Fruit fly (Drosophila melanogaster) whole organism, larva: ENCODE measurements around the gene CG3868.

Experiments
- noc ChIP-seq: fragments of 200-800 bp; sonication (Bioruptor generic); optimal IDR thresholded peaks from 3 replicates; lab custom pipeline; 2019; ENCODE audit warnings: missing biosample characterization, mild to moderate bottlenecking, missing genetic modification characterization, moderate library complexity

The CG3868 gene

dm6 chr3L:14402632-14403031 is at the start of gene CG3868:
Gene CG3868 (minus strand): TSS chr3L:14402725.
- peak; percentile 16 for TF ChIP-seq noc (tag; lab: Kevin White, UChicago)

DNA sequence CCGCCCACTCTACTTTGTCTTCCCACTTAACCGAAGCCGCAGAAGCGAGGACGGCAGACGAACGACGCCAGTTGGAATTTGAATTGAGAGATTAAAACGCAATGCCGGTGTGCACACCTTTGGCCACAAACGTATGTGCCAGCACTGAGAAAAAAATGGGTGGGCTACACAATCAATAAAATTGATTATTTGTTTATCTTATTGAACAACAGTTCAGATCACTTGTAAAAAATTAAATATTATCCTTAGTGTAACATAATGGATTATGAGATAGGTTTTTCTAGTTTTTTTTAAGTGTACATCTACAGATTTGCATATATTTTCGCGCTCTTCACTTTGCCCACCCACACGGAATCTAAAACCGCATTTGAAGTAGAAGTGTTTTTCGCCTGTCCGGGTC is 49.0 kb upstream of the CG3868 start:
- TF ChIP-seq noc (tag; lab: Kevin White, UChicago) = no peak

- TF ChIP-seq noc (tag; lab: Kevin White, UChicago) = no peak
Measured at dm6 chr3L:14450347-14450926, 47.9 kb upstream of the CG3868 start.

DNA sequence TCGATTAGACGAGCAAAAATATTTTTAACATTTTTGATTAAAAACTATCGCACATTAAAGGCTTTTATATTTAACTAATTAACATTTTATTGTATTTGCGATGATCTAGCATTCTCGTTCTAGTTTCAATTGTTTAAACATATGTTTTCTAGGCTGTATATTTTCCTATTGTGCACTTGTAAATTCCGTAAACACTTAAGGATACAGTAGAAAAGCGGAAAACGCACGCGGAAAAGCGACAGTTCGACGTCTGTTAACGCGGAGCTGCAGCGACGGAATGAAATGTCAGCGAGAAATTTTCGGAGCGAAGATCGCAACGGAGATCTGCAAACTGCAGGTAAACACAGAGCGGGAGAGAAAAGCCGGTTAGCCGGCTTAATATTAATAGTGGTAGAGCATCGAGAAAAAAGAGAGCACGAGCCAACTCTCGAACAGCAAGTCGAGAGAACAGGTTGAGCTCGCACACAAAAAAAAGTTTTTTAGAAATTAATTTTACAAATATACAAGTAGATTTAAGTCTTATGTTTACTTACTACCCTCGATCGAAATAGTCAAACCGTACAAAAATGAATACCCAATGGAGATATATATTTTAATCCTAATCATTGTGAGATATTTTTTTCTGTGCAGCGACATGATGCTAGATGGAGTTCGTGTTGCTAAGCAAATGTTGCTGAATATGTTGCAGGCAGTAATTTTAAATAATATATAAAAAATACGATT is 46.0 kb upstream of the CG3868 start:
- TF ChIP-seq noc (tag; lab: Kevin White, UChicago) = no peak

dm6 chr3L:14447374-14447773 is 44.8 kb upstream of the CG3868 start:
- TF ChIP-seq noc (tag; lab: Kevin White, UChicago) = no peak

- TF ChIP-seq noc (tag; lab: Kevin White, UChicago) = no peak
Measured at dm6 chr3L:14446874-14447273, 44.3 kb upstream of the CG3868 start.

DNA sequence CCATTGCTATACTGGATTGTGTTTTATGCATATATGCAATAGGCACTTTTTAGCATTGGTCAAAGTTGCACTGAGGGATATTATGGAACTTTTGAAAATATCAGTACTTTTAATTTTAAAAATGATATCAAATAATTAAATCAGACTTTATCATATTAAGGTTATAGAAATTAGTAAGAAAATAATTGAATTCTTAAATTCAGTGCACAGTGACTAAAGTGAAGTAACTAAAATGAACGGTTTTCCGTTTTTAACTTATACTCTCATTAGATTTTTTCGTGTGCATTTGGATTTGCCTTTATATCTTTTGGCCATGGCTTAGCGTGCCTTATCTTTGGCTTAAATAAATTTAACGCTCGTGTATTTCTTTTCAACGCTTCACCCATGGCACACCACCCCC is 38.1 kb upstream of the CG3868 start:
- TF ChIP-seq noc (tag; lab: Kevin White, UChicago) = no peak

dm6 chr3L:14432252-14432651 is 29.7 kb upstream of the CG3868 start:
- TF ChIP-seq noc (tag; lab: Kevin White, UChicago) = no peak

- TF ChIP-seq noc (tag; lab: Kevin White, UChicago) = no peak
Measured at dm6 chr3L:14428958-14429357, 26.4 kb upstream of the CG3868 start.

DNA sequence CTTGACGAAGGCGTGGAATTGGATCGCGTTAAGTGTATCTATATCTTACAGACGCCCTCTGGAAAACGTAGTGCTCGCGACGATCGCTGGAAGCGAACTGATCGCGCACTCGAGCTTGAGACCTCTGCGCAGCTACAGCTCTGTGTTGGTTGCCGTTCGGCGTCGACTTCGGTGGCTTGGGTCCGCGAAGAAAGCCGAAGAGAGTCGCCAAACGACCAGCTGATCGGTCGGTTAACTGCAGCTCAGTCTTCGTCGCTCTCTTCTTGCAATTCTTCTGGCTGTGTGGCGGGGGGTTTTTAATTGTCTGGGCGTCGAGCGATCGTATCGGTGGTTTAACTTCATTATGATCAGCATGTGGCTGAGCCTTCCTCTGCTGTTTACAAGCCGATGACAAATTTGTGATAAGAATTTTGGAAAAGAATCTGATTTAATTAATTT is 24.8 kb upstream of the CG3868 start:
- TF ChIP-seq noc (tag; lab: Kevin White, UChicago) = no peak

DNA sequence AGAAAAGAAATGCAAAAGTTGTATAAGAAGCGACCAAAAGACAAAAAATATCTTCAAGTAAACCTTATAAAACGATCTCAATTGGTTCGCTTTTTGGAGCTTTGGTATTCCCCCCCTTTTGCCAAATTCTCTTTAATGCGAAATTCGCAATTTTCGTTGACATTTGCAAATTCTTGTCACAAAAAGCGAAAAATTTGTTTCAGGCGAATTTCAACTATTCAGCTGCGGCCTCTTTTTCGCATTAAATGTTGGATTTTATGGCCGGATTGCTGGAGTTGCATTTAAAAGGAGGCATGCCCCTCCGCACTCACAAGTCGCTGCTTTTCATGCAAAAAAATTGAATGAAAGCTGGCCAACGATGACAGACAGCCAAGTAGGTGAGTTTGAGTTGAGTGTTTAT is 22.6 kb upstream of the CG3868 start:
- TF ChIP-seq noc (tag; lab: Kevin White, UChicago) = no peak

dm6 chr3L:14423638-14424037 is 21.1 kb upstream of the CG3868 start:
- TF ChIP-seq noc (tag; lab: Kevin White, UChicago) = no peak

dm6 chr3L:14422135-14422534 is 19.6 kb upstream of the CG3868 start:
- no peak for TF ChIP-seq noc (tag; lab: Kevin White, UChicago)

DNA sequence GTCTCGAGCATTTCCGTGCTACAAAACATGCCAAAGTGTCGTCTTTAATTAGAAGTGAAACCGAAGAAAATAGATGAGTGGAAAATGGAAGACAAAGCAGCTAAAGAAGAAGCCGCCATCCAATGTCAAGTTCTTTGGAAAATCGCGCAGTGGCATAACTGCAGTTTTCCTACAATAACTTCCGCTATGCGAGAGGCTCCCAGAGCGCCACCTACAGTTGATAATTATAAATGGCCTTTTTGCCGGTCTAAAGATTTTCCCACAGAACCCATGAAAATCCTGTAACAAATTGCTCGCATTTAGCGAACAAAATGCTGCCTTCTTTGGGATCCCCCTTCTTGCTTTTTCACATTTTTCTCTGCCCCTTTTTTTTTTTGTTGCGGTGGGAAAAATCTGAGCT is 17.5 kb upstream of the CG3868 start:
- TF ChIP-seq noc (tag; lab: Kevin White, UChicago) = no peak

- no peak for TF ChIP-seq noc (tag; lab: Kevin White, UChicago)
Measured at dm6 chr3L:14410892-14411291, 8.4 kb upstream of the CG3868 start.

- peak; percentile 30 for TF ChIP-seq noc (tag; lab: Kevin White, UChicago)
Measured at dm6 chr3L:14410146-14410676, 7.7 kb upstream of the CG3868 start, which contains the start of gene CG3919. Gene CG3919 (plus strand): TSS chr3L:14410626.
